Worm (Caenorhabditis elegans) whole organism, L1 larva: ENCODE measurements around the gene mrp-6.

Source experiments
- aha-1 ChIP-seq: fragments of 150-350 bp; optimal IDR thresholded peaks from 2 replicates; lab custom pipeline; 2014; ENCODE audit warnings: missing biosample characterization, missing genetic modification characterization
- blmp-1 ChIP-seq: fragments of 150-350 bp; optimal IDR thresholded peaks from 2 replicates; lab custom pipeline; 2014; ENCODE audit warnings: missing biosample characterization, missing genetic modification characterization
- ceh-88 ChIP-seq: fragments of 200-800 bp; sonication (Bioruptor generic); IDR thresholded peaks from 2 replicates; pipeline ENCODE4 v1.3.6; 2022; ENCODE audit warnings: missing genetic modification characterization, missing compliant biosample characterization
- dsc-1 ChIP-seq: sonication (generic microtip); optimal IDR thresholded peaks from 2 replicates; lab custom pipeline; 2016; ENCODE audit warnings: mild to moderate bottlenecking, missing genetic modification characterization, missing compliant biosample characterization
- efl-1 ChIP-seq, 4 experiments: fragments of 150-350 bp; optimal IDR thresholded peaks in 3 of 4; peaks in 1 of 4; 1 replicate in 1 of 4; 2 replicates in 3 of 4; lab custom pipeline; 2014; ENCODE audit warnings: missing biosample characterization in 2 of 4, missing genetic modification characterization in 2 of 4, missing genetic modification reagents in 2 of 4
- efl-3 ChIP-seq: fragments of 200-800 bp; sonication (Bioruptor generic); optimal IDR thresholded peaks from 2 replicates; lab custom pipeline; 2018; ENCODE audit warnings: mild to moderate bottlenecking, missing genetic modification characterization, missing compliant biosample characterization
- elt-2 ChIP-seq: sonication (generic microtip); optimal IDR thresholded peaks from 2 replicates; lab custom pipeline; 2016; ENCODE audit warnings: missing genetic modification characterization, mild to moderate bottlenecking, inconsistent platforms, missing compliant biosample characterization, missing genetic modification reagents
- fkh-8 ChIP-seq: sonication (generic microtip); optimal IDR thresholded peaks from 2 replicates; lab custom pipeline; 2016; ENCODE audit warnings: mild to moderate bottlenecking, missing genetic modification characterization, missing compliant biosample characterization
- fos-1 ChIP-seq: fragments of 150-350 bp; optimal IDR thresholded peaks from 2 replicates; lab custom pipeline; 2014; ENCODE audit warnings: missing biosample characterization, missing genetic modification characterization
- irx-1 ChIP-seq: sonication (generic microtip); optimal IDR thresholded peaks from 2 replicates; lab custom pipeline; 2016; ENCODE audit warnings: missing genetic modification characterization, missing compliant biosample characterization
- lin-13 ChIP-seq: fragments of 150-350 bp; optimal IDR thresholded peaks from 2 replicates; lab custom pipeline; 2014; ENCODE audit warnings: missing biosample characterization, missing genetic modification reagents, missing genetic modification characterization
- lin-35 ChIP-seq, 2 experiments: fragments of 150-350 bp; optimal IDR thresholded peaks; 2 replicates each; lab custom pipeline; 2014; ENCODE audit warnings: missing biosample characterization in 2 of 2, missing genetic modification characterization in 2 of 2, missing genetic modification reagents in 2 of 2
- lin-39 ChIP-seq: fragments of 150-350 bp; optimal IDR thresholded peaks from 2 replicates; lab custom pipeline; 2014; ENCODE audit warnings: missing biosample characterization, missing genetic modification reagents, missing genetic modification characterization
- lsy-2 ChIP-seq, 2 experiments: fragments of 150-350 bp; optimal IDR thresholded peaks; 2 replicates each; lab custom pipeline; 2014; ENCODE audit warnings: missing biosample characterization in 2 of 2, missing genetic modification characterization in 2 of 2
- mab-9 ChIP-seq: fragments of 200-800 bp; sonication (Bioruptor generic); IDR thresholded peaks from 2 replicates; pipeline ENCODE4 v1.3.6; 2022; ENCODE audit warnings: missing genetic modification reagents, missing genetic modification characterization, missing compliant biosample characterization
- mdl-1 ChIP-seq, 2 experiments: fragments of 150-350 bp; optimal IDR thresholded peaks; 2 replicates each; lab custom pipeline; 2014 to 2017; ENCODE audit warnings: missing biosample characterization in 2 of 2, missing genetic modification characterization in 2 of 2, inconsistent platforms in 1 of 2
- mep-1 ChIP-seq: fragments of 150-350 bp; optimal IDR thresholded peaks from 2 replicates; lab custom pipeline; 2014; ENCODE audit warnings: missing biosample characterization, missing genetic modification characterization
- nhr-12 ChIP-seq: sonication (generic microtip); optimal IDR thresholded peaks from 2 replicates; lab custom pipeline; 2017; ENCODE audit warnings: missing biosample characterization, missing genetic modification characterization
- nhr-19 ChIP-seq: fragments of 200-800 bp; sonication (Bioruptor generic); conservative IDR thresholded peaks from 2 replicates; pipeline ENCODE4 v1.3.6; 2022; ENCODE audit warnings: missing genetic modification characterization, missing compliant biosample characterization
- nhr-20 ChIP-seq: sonication (generic microtip); optimal IDR thresholded peaks from 2 replicates; lab custom pipeline; 2016; ENCODE audit warnings: mild to moderate bottlenecking, missing genetic modification characterization, missing compliant biosample characterization
- nhr-71 ChIP-seq: sonication (generic microtip); optimal IDR thresholded peaks from 2 replicates; lab custom pipeline; 2016; ENCODE audit warnings: mild to moderate bottlenecking, missing genetic modification characterization, moderate library complexity, missing compliant biosample characterization
- nhr-84 ChIP-seq: sonication (generic microtip); optimal IDR thresholded peaks from 2 replicates; lab custom pipeline; 2017; ENCODE audit warnings: missing biosample characterization, missing genetic modification characterization
- nhr-85 ChIP-seq: sonication (generic microtip); peaks from one replicate; lab custom pipeline; 2016; ENCODE audit warnings: missing genetic modification characterization, inconsistent platforms, missing compliant biosample characterization
- nhr-90 ChIP-seq: sonication (generic microtip); optimal IDR thresholded peaks from 2 replicates; lab custom pipeline; 2016; ENCODE audit warnings: mild to moderate bottlenecking, missing genetic modification characterization, missing compliant biosample characterization; ENCODE audit not compliant: poor library complexity
- pax-3 ChIP-seq: fragments of 200-800 bp; sonication (Bioruptor generic); optimal IDR thresholded peaks from 2 replicates; lab custom pipeline; 2018; ENCODE audit warnings: mild to moderate bottlenecking, missing genetic modification characterization, moderate library complexity, missing compliant biosample characterization
- rnt-1 ChIP-seq: sonication (generic microtip); optimal IDR thresholded peaks from 2 replicates; lab custom pipeline; 2016; ENCODE audit warnings: mild to moderate bottlenecking, missing genetic modification characterization, moderate library complexity, missing compliant biosample characterization
- sptf-1 ChIP-seq: fragments of 150-350 bp; optimal IDR thresholded peaks from 2 replicates; lab custom pipeline; 2014; ENCODE audit warnings: missing biosample characterization, missing genetic modification characterization
- sup-37 ChIP-seq: fragments of 200-800 bp; sonication (Bioruptor generic); optimal IDR thresholded peaks from 2 replicates; lab custom pipeline; 2018; ENCODE audit warnings: mild to moderate bottlenecking, missing genetic modification characterization, missing compliant biosample characterization
- swsn-7 ChIP-seq: sonication (generic microtip); optimal IDR thresholded peaks from 2 replicates; lab custom pipeline; 2016; ENCODE audit warnings: missing genetic modification characterization, missing compliant biosample characterization
- unc-130 ChIP-seq: fragments of 150-350 bp; optimal IDR thresholded peaks from 2 replicates; lab custom pipeline; 2017; ENCODE audit warnings: missing biosample characterization, missing genetic modification characterization, inconsistent platforms
- unc-86 ChIP-seq: sonication (generic microtip); optimal IDR thresholded peaks from 2 replicates; lab custom pipeline; 2016; ENCODE audit warnings: missing genetic modification characterization, missing compliant biosample characterization
- unc-98 ChIP-seq: fragments of 200-800 bp; sonication (Bioruptor generic); IDR thresholded peaks from 2 replicates; pipeline ENCODE4 v1.3.6; 2022; ENCODE audit warnings: missing genetic modification characterization, missing compliant biosample characterization
- ztf-4 ChIP-seq: fragments of 150-350 bp; optimal IDR thresholded peaks from 2 replicates; lab custom pipeline; 2014; ENCODE audit warnings: missing biosample characterization, missing genetic modification characterization

mrp-6 gene

ce11 chrX:4144136-4144781 lies 42.3 kb downstream of the mrp-6 start (continued):
- no peak for TF ChIP-seq efl-1 (optimal IDR thresholded peaks at IDR 0.05; lab: Kevin White, UChicago)
- peak in 1 of 2 experiments; percentile 92 for TF ChIP-seq efl-1 (GFP tag; optimal IDR thresholded peaks at IDR 0.05 in 1 of 2; lab: Kevin White, UChicago)
- no peak for TF ChIP-seq irx-1 (tag; lab: Kevin White, UChicago)
- no peak for TF ChIP-seq nhr-19
- TF ChIP-seq sptf-1 (tag; lab: Kevin White, UChicago) = no peak
- TF ChIP-seq unc-86 = no peak
- TF ChIP-seq nhr-90 (tag; lab: Kevin White, UChicago) = peak; percentile 16

DNA sequence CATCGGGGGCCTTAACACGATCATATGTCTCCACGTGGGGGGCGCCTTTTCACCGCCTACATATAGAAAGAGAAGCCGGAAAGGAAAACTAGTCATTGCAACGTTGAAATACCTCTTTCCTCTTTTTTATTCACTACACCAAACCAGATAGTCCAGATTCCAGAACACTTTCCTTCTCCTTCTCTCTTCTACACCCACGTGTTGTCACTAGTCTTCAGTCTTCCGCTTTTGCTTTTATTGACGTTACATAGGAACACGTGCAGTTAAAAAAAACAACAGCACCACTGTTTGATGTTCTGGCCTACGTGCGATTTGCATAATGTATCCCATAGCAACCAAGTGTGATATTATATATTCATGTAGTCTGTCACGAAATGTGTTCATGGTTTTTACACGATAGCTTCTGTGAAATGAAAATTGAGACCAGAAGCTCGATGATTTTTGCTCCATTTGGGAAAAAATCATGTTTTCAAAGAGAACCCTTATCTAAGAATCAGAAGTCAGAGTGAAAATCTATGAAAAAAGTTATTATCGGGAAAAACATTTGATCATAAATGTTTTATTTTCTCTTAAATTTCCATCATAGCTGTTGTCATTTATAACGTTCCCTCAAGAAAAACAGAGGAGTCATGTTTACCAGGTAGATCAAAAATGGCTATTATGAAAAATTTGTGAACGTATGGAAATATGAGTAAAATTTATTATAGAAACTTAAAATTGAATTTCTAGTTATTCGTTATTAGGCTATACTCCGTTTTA lies 43.1 kb downstream of the mrp-6 start:
- TF ChIP-seq unc-86 = peak; percentile 19
- TF ChIP-seq blmp-1 (tag; lab: Kevin White, UChicago) = peak; percentile 33
- TF ChIP-seq sup-37 = no peak
- TF ChIP-seq fkh-8 = peak; percentile 43
- peak; percentile 3 for TF ChIP-seq pax-3 (tag; lab: Kevin White, UChicago)
- TF ChIP-seq efl-1 (optimal IDR thresholded peaks at IDR 0.05; lab: Kevin White, UChicago) = no peak
- peak in 1 of 2 experiments; percentile 50 for TF ChIP-seq efl-1 (GFP tag; optimal IDR thresholded peaks at IDR 0.05 in 1 of 2; lab: Kevin White, UChicago)
- TF ChIP-seq mep-1 (tag; lab: Kevin White, UChicago) = peak; percentile 50
- TF ChIP-seq ztf-4 (tag; lab: Kevin White, UChicago) = peak; percentile 51
- no peak for TF ChIP-seq unc-130 (tag; lab: Kevin White, UChicago)
- TF ChIP-seq lin-35 (GFP tag; optimal IDR thresholded peaks at IDR 0.05; lab: Kevin White, UChicago) = peak in 1 of 2 experiments; percentile 4
- TF ChIP-seq, all 84 proteins: peak for 8

DNA sequence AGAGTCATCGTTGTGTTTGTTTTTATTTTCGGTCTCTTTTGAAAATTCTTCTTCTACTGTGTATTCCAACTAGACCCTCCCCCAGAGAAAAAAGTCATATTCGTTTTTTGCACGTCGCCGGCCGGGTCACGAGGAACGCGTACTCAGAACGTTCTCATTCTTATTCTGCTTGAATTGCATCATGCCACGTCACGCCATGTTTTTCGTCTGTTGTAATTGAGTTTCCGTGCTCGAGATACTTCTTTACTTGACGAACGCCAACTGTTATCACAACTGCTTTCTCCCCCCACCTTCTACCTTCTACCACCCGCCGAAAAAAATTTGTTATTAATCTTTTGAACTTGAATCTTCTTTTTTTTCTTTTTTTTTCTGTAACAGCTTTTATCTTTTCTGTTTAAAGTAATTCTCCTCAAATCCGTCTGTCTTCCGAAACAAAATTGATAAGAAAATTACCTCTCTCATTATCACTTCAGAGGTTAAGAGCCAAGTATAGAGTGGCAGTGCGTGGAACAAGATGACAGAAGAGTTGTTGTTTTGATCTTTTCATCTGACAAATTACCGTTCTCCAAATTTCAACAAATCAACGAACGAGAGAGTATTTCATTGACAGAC lies 43.8 kb downstream of the mrp-6 start:
- TF ChIP-seq rnt-1 (tag; lab: Kevin White, UChicago) (peak; percentile 88), efl-1 (optimal IDR thresholded peaks at IDR 0.05; lab: Kevin White, UChicago) (peak in 1 of 2 experiments; percentile 14), efl-1 (GFP tag; optimal IDR thresholded peaks at IDR 0.05 in 1 of 2; lab: Kevin White, UChicago) (peak in 1 of 2 experiments; percentile 93), ceh-88 (no peak), dsc-1 (peak; percentile 15), nhr-85 (peak; percentile 73), lin-13 (peak; percentile 60), elt-2 (tag; lab: Kevin White, UChicago) (peak; percentile 63), nhr-12 (tag; lab: Kevin White, UChicago) (no peak), unc-98 (GFP tag; lab: Robert Waterston, UW) (0 out of 2 replicates have a peak, but pooled peaks have one; percentile 31), mep-1 (tag; lab: Kevin White, UChicago) (peak; percentile 77), nhr-84 (tag; lab: Kevin White, UChicago) (no peak), mdl-1 (tag; optimal IDR thresholded peaks at IDR 0.05; lab: Kevin White, UChicago) (peak in 1 of 2 experiments; percentile 44), fos-1 (tag; lab: Kevin White, UChicago) (no peak), unc-130 (tag; lab: Kevin White, UChicago) (peak; percentile 65), nhr-19 (peak; percentile 68), nhr-20 (no peak), aha-1 (peak; percentile 67), nhr-71 (tag; lab: Kevin White, UChicago) (peak; percentile 81), lin-39 (tag; lab: Kevin White, UChicago) (peak; percentile 21), mab-9 (peak; percentile 23; the same call in 1 of the 2 replicates), lsy-2 (tag; optimal IDR thresholded peaks at IDR 0.05; lab: Kevin White, UChicago) (peak; percentile 33 to 37), fkh-8 (peak; percentile 60), ztf-4 (tag; lab: Kevin White, UChicago) (peak; percentile 87), efl-3 (no peak), swsn-7 (peak; percentile 20)
